Fruit fly (Drosophila melanogaster) whole organism: ENCODE measurements around the gene GatC.

Experiments
- CG8478 ChIP-seq: fragments of >200 bp; optimal IDR thresholded peaks from 2 replicates; lab custom pipeline; 2018; ENCODE audit warnings: inconsistent platforms
- Dll ChIP-seq: fragments of >200 bp; optimal IDR thresholded peaks from 2 replicates; lab custom pipeline; 2017
- psq ChIP-seq: fragments of >200 bp; optimal IDR thresholded peaks from 2 replicates; lab custom pipeline; 2017
- usp ChIP-seq: fragments of >200 bp; optimal IDR thresholded peaks from 2 replicates; lab custom pipeline; 2017; ENCODE audit warnings: missing biosample characterization, missing genetic modification characterization, mixed read lengths

dm6 chr2L:13881939-13882338, 49.0 kb upstream of the GatC start:
- TF ChIP-seq Dll (lab: Kevin White, UChicago) = no peak
- TF ChIP-seq CG8478 = no peak
- TF ChIP-seq usp = no peak
- TF ChIP-seq psq = no peak
